Worm (Caenorhabditis elegans): ENCODE data around the gene F38A1.15.

DNA sequence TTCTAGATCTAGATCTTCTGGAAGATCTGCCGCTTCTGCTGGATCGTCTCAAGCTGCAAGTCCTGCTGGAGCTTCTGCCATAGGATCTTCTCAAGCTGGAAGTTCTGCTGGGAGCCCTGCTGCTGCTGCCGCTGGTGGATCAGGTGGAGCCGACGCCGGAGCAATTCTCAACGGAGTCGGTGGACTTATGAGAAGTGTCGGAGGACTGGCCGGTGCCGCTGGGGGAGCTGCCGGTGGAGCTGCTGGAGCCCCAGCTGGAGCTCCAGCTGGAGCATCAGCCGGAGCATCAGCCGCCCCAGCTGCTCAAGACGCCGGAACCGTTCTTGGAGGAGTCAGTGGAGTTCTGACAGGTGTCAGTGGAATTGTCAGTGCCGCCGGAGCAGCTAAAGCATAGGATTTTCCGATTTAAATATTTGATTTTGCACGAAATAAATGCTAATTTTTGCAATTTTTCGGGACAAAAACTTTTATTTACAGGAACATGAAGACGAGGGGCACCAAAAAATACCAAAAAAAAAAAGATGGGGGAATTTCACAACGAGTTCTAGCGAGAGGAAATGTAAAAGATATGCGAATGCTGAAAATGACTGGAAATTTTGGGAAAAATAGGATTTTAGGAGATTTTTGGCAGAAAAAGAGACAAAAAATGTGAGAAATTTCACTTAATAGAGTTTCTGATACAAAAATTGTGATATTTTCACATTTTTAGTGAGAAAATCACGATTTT, 10.6 kb downstream of the F38A1.15 start:
- TF ChIP-seq tbx-11 (GFP tag; IDR thresholded peaks at IDR 0.05) (no peak), ama-1 (optimal IDR thresholded peaks at IDR 0.05) (no peak)
